Fruit fly (Drosophila melanogaster): Measurements from ENCODE around the gene r-cup.

r-cup gene

dm6 chrX:21044278-21044830 is 18.7 kb upstream of the r-cup start:
- TF ChIP-seq jim (GFP tag; optimal IDR thresholded peaks at IDR 0.05) = no peak
- TF ChIP-seq CG9705 (GFP tag; optimal IDR thresholded peaks at IDR 0.05) = no peak
- no peak for TF ChIP-seq Hr83 (GFP tag; optimal IDR thresholded peaks at IDR 0.05; ENCODE audit: poor library complexity, severe bottlenecking)
- peak; percentile 30 for TF ChIP-seq HLH106 (tag; optimal IDR thresholded peaks at IDR 0.05)
- peak; percentile 18 for TF ChIP-seq br (GFP tag; optimal IDR thresholded peaks at IDR 0.05)
- TF ChIP-seq OdsH (GFP tag; optimal IDR thresholded peaks at IDR 0.05) = peak; percentile 26
- no peak for TF ChIP-seq pan (optimal IDR thresholded peaks at IDR 0.05)
- TF ChIP-seq psq (GFP tag; optimal IDR thresholded peaks at IDR 0.05) = peak; percentile 12
- no peak for TF ChIP-seq GATAd (GFP tag; optimal IDR thresholded peaks at IDR 0.05)
- TF ChIP-seq Abd-B (GFP tag; optimal IDR thresholded peaks at IDR 0.05) = no peak
- peak; percentile 20 for TF ChIP-seq rgr (GFP tag; optimal IDR thresholded peaks at IDR 0.05)
- TF ChIP-seq dl (GFP tag; optimal IDR thresholded peaks at IDR 0.05; ENCODE audit: insufficient read depth in 1 of 2, partially characterized antibody in 2 of 2) = no peak
- TF ChIP-seq h (GFP tag; optimal IDR thresholded peaks at IDR 0.05) = peak; percentile 62
- TF ChIP-seq Hnf4 (GFP tag; optimal IDR thresholded peaks at IDR 0.05) = no peak
- peak; percentile 6 for TF ChIP-seq sage (GFP tag; optimal IDR thresholded peaks at IDR 0.05)
- peak; percentile 17 for TF ChIP-seq woc (GFP tag; optimal IDR thresholded peaks at IDR 0.05)
- TF ChIP-seq ey (GFP tag; optimal IDR thresholded peaks at IDR 0.05) = peak; percentile 22
- no peak for TF ChIP-seq CG32264 (GFP tag; optimal IDR thresholded peaks at IDR 0.05)
- peak; percentile 29 for TF ChIP-seq fru (GFP tag; optimal IDR thresholded peaks at IDR 0.05)

- TF ChIP-seq CG32264 (GFP tag; optimal IDR thresholded peaks at IDR 0.05) (no peak), sv (GFP tag; optimal IDR thresholded peaks at IDR 0.05) (peak; percentile 52), Sp1 (GFP tag; optimal IDR thresholded peaks at IDR 0.05) (peak; percentile 86), foxo (GFP tag; optimal IDR thresholded peaks at IDR 0.05) (peak in 1 of 2 experiments; percentile 81), HLH106 (tag; optimal IDR thresholded peaks at IDR 0.05) (peak; percentile 92), dl (GFP tag; optimal IDR thresholded peaks at IDR 0.05; ENCODE audit: insufficient read depth in 1 of 2, partially characterized antibody in 2 of 2) (no peak), Hr78 (GFP tag; optimal IDR thresholded peaks at IDR 0.05) (no peak), brk (GFP tag; optimal IDR thresholded peaks at IDR 0.05) (peak; percentile 71), h (GFP tag; optimal IDR thresholded peaks at IDR 0.05) (peak; percentile 82), dmrt93B (GFP tag; optimal IDR thresholded peaks at IDR 0.05) (peak; percentile 72), OdsH (GFP tag; optimal IDR thresholded peaks at IDR 0.05) (peak; percentile 78), Dif (GFP tag; optimal IDR thresholded peaks at IDR 0.05; ENCODE audit: partially characterized antibody) (no peak), Rel (GFP tag; optimal IDR thresholded peaks at IDR 0.05) (no peak), Rel (tag; optimal IDR thresholded peaks at IDR 0.05) (peak; percentile 76), rgr (GFP tag; optimal IDR thresholded peaks at IDR 0.05) (peak; percentile 84), N (GFP tag; optimal IDR thresholded peaks at IDR 0.05) (no peak), sage (GFP tag; optimal IDR thresholded peaks at IDR 0.05) (peak; percentile 57), Mio (GFP tag; optimal IDR thresholded peaks at IDR 0.05) (no peak), usp (GFP tag; optimal IDR thresholded peaks at IDR 0.05) (no peak), fru (GFP tag; optimal IDR thresholded peaks at IDR 0.05) (peak; percentile 72), woc (GFP tag; optimal IDR thresholded peaks at IDR 0.05) (peak; percentile 57), GATAd (GFP tag; optimal IDR thresholded peaks at IDR 0.05) (no peak), jim (GFP tag; optimal IDR thresholded peaks at IDR 0.05) (no peak), CrebA (GFP tag; optimal IDR thresholded peaks at IDR 0.05; ENCODE audit: borderline replicate concordance) (no peak), Hnf4 (GFP tag; optimal IDR thresholded peaks at IDR 0.05) (peak; percentile 69), CG9705 (GFP tag; optimal IDR thresholded peaks at IDR 0.05) (peak; percentile 79), psq (GFP tag; optimal IDR thresholded peaks at IDR 0.05) (peak; percentile 75), br (GFP tag; optimal IDR thresholded peaks at IDR 0.05) (peak; percentile 50), Abd-B (GFP tag; optimal IDR thresholded peaks at IDR 0.05) (no peak), ey (GFP tag; optimal IDR thresholded peaks at IDR 0.05) (peak; percentile 40), Jra (GFP tag; optimal IDR thresholded peaks at IDR 0.05) (no peak)
These were observed 17.2 kb upstream of the r-cup start for dm6 chrX:21042638-21043513.

dm6 chrX:21041825-21042224 is 16.1 kb upstream of the r-cup start, which contains the start of gene Mgstl:
Gene Mgstl (plus strand): TSS chrX:21042125.
- TF ChIP-seq br (GFP tag; optimal IDR thresholded peaks at IDR 0.05) (no peak), Hr78 (GFP tag; optimal IDR thresholded peaks at IDR 0.05) (no peak), tai (GFP tag; optimal IDR thresholded peaks at IDR 0.05) (no peak), Hr83 (GFP tag; optimal IDR thresholded peaks at IDR 0.05; ENCODE audit: poor library complexity, severe bottlenecking) (no peak), CG9705 (GFP tag; optimal IDR thresholded peaks at IDR 0.05) (no peak), rgr (GFP tag; optimal IDR thresholded peaks at IDR 0.05) (no peak), dmrt93B (GFP tag; optimal IDR thresholded peaks at IDR 0.05) (no peak), psq (GFP tag; optimal IDR thresholded peaks at IDR 0.05) (no peak)
